Comparison of ENCODE assay signal across 3 worm cellular contexts in the genomic region with DNA sequence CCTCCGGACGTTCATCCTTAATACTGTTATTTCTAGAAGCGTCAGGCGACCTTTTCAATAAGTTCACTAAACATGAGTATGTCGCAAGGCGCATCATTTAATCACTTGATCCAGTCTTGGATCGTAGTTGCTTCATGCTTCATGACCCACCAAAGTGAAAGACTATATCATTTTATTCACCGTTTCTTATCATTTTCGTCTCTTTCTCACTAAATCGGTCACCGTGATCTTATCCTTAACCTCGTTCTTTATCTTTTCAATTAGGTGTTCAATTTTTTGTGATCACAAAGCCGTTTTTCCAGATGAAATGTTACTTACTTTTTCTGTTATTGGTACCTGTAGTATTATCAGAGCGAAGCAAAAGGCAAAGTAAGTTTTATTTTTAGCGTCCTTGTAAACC.
A peak's percentile ranks its signal among the peaks of the same experiment; 100 is the strongest.
TF ChIP-seq lines count a peak whose summit lies in the region.

A gene (plus strand): TSS at position 301 of the 400 bp plus-strand sequence.

TF ChIP-seq in whole organism, L2 larva, 48 proteins besides CTCF, POLR2A, EP300 and RAD21:
- TF ChIP-seq ama-1 (optimal IDR thresholded peaks at IDR 0.05; lab: Kevin White, UChicago) (no peak), nhr-21 (tag; optimal IDR thresholded peaks at IDR 0.05; lab: Kevin White, UChicago) (peak; percentile 61), F13H6.1 (tag; optimal IDR thresholded peaks at IDR 0.05; lab: Kevin White, UChicago) (no peak)

TF ChIP-seq in whole organism, L3 larva, 47 proteins besides CTCF, POLR2A, EP300 and RAD21:
- peak; percentile 31 for TF ChIP-seq nhr-23 (tag; optimal IDR thresholded peaks at IDR 0.05; lab: Kevin White, UChicago)
- no peak for TF ChIP-seq lin-39 (tag; optimal IDR thresholded peaks at IDR 0.05; lab: Kevin White, UChicago)

TF ChIP-seq in whole organism, L4 larva, 104 proteins besides CTCF, POLR2A, EP300 and RAD21:
- TF ChIP-seq hlh-30 (tag; optimal IDR thresholded peaks at IDR 0.05; lab: Kevin White, UChicago; ENCODE audit: insufficient read depth) (peak; percentile 12), F26F4.8 (GFP tag; conservative IDR thresholded peaks at IDR 0.05; lab: Robert Waterston, UW) (no peak), gei-8 (GFP tag; optimal IDR thresholded peaks at IDR 0.05; lab: Kevin White, UChicago) (no peak), lin-29 (GFP tag; IDR thresholded peaks at IDR 0.05; lab: Robert Waterston, UW) (no peak), daf-19 (GFP tag; conservative IDR thresholded peaks at IDR 0.05; lab: Robert Waterston, UW) (no peak), vab-7 (GFP tag; IDR thresholded peaks at IDR 0.05; lab: Robert Waterston, UW) (no peak), arid-1 (GFP tag; conservative IDR thresholded peaks at IDR 0.05; lab: Robert Waterston, UW) (no peak), fkh-10 (GFP tag; optimal IDR thresholded peaks at IDR 0.05; lab: Kevin White, UChicago) (no peak)
